Worm (Caenorhabditis elegans) whole organism, mixed stage, embryonic: Measurements from ENCODE around the gene srz-14.

Experiments
- bed-3 ChIP-seq: fragments of 200-800 bp; sonication (Bioruptor generic); optimal IDR thresholded peaks from 3 replicates; lab custom pipeline; 2018; ENCODE audit warnings: mild to moderate bottlenecking, missing genetic modification characterization, moderate library complexity, missing compliant biosample characterization
- blmp-1 ChIP-seq: fragments of 150-350 bp; optimal IDR thresholded peaks from 2 replicates; lab custom pipeline; 2014; ENCODE audit warnings: missing biosample characterization, missing genetic modification characterization
- ceh-39 ChIP-seq: fragments of 150-350 bp; optimal IDR thresholded peaks from 2 replicates; lab custom pipeline; 2014; ENCODE audit warnings: missing biosample characterization, missing genetic modification characterization
- ceh-43 ChIP-seq: fragments of 200-800 bp; sonication (Bioruptor generic); optimal IDR thresholded peaks from 2 replicates; lab custom pipeline; 2018; ENCODE audit warnings: mild to moderate bottlenecking, missing genetic modification characterization, moderate library complexity, missing compliant biosample characterization
- ceh-83 ChIP-seq: fragments of 200-800 bp; sonication (Bioruptor generic); optimal IDR thresholded peaks from 2 replicates; lab custom pipeline; 2018; ENCODE audit warnings: mild to moderate bottlenecking, missing genetic modification characterization, missing compliant biosample characterization
- ces-1 ChIP-seq: fragments of 150-350 bp; optimal IDR thresholded peaks from 2 replicates; lab custom pipeline; 2014; ENCODE audit warnings: missing biosample characterization, missing genetic modification reagents, missing genetic modification characterization
- cnd-1 ChIP-seq: fragments of 200-800 bp; sonication (Bioruptor generic); optimal IDR thresholded peaks from 2 replicates; lab custom pipeline; 2018; ENCODE audit warnings: mild to moderate bottlenecking, missing genetic modification characterization, missing compliant biosample characterization
- drap-1 ChIP-seq: fragments of 200-800 bp; sonication (Bioruptor generic); optimal IDR thresholded peaks from 3 replicates; lab custom pipeline; 2018; ENCODE audit warnings: mild to moderate bottlenecking, missing genetic modification characterization, missing compliant biosample characterization
- elt-1 ChIP-seq: sonication (generic microtip); optimal IDR thresholded peaks from 2 replicates; lab custom pipeline; 2017; ENCODE audit warnings: missing genetic modification characterization, mild to moderate bottlenecking, missing compliant biosample characterization, antibody characterized with exemption, moderate library complexity, borderline replicate concordance; ENCODE audit not compliant: insufficient read depth
- elt-3 ChIP-seq: fragments of 150-350 bp; optimal IDR thresholded peaks from 2 replicates; lab custom pipeline; 2014; ENCODE audit warnings: missing biosample characterization, missing genetic modification characterization
- flh-1 ChIP-seq: fragments of 200-800 bp; sonication (Bioruptor generic); optimal IDR thresholded peaks from 2 replicates; lab custom pipeline; 2018; ENCODE audit warnings: mild to moderate bottlenecking, missing genetic modification characterization, moderate library complexity, missing compliant biosample characterization
- ham-2 ChIP-seq: fragments of 200-800 bp; sonication (Bioruptor generic); optimal IDR thresholded peaks from 2 replicates; lab custom pipeline; 2018; ENCODE audit warnings: mild to moderate bottlenecking, missing genetic modification characterization, missing compliant biosample characterization
- hlh-1 ChIP-seq: fragments of 150-350 bp; optimal IDR thresholded peaks from 2 replicates; lab custom pipeline; 2014; ENCODE audit warnings: missing biosample characterization, missing genetic modification reagents, missing genetic modification characterization
- lin-13 ChIP-seq: fragments of 150-350 bp; optimal IDR thresholded peaks from 2 replicates; lab custom pipeline; 2014; ENCODE audit warnings: missing biosample characterization, missing genetic modification characterization
- lin-32 ChIP-seq: fragments of 200-800 bp; sonication (Bioruptor generic); optimal IDR thresholded peaks from 2 replicates; lab custom pipeline; 2018; ENCODE audit warnings: mild to moderate bottlenecking, missing genetic modification characterization, missing compliant biosample characterization
- lsy-2 ChIP-seq: fragments of 150-350 bp; optimal IDR thresholded peaks from 2 replicates; lab custom pipeline; 2014; ENCODE audit warnings: missing biosample characterization, missing genetic modification characterization
- mep-1 ChIP-seq: fragments of 150-350 bp; optimal IDR thresholded peaks from 2 replicates; lab custom pipeline; 2017; ENCODE audit warnings: missing biosample characterization, missing genetic modification reagents, missing genetic modification characterization, inconsistent platforms
- mls-2 ChIP-seq: sonication (generic microtip); optimal IDR thresholded peaks from 2 replicates; lab custom pipeline; 2016; ENCODE audit warnings: mild to moderate bottlenecking, missing genetic modification characterization, moderate library complexity, missing compliant biosample characterization
- nhr-12 ChIP-seq: fragments of 150-350 bp; optimal IDR thresholded peaks from 2 replicates; lab custom pipeline; 2014; ENCODE audit warnings: missing biosample characterization, missing genetic modification characterization
- nhr-2 ChIP-seq: fragments of 150-350 bp; optimal IDR thresholded peaks from 2 replicates; lab custom pipeline; 2014; ENCODE audit warnings: missing biosample characterization, missing genetic modification characterization
- nhr-237 ChIP-seq: fragments of 150-350 bp; optimal IDR thresholded peaks from 2 replicates; lab custom pipeline; 2014; ENCODE audit warnings: missing biosample characterization, missing genetic modification characterization
- nhr-28 ChIP-seq: fragments of 150-350 bp; optimal IDR thresholded peaks from 2 replicates; lab custom pipeline; 2014; ENCODE audit warnings: missing biosample characterization, missing genetic modification characterization
- nhr-76 ChIP-seq: sonication (generic microtip); optimal IDR thresholded peaks from 2 replicates; lab custom pipeline; 2017; ENCODE audit warnings: missing biosample characterization, missing genetic modification characterization
- sem-2 ChIP-seq: fragments of 200-800 bp; sonication (Bioruptor generic); optimal IDR thresholded peaks from 2 replicates; lab custom pipeline; 2018; ENCODE audit warnings: mild to moderate bottlenecking, missing genetic modification characterization, missing compliant biosample characterization
- snpc-4 ChIP-seq: fragments of 150-350 bp; optimal IDR thresholded peaks from 2 replicates; lab custom pipeline; 2014; ENCODE audit warnings: missing biosample characterization, missing genetic modification characterization
- sptf-1 ChIP-seq: sonication (generic microtip); optimal IDR thresholded peaks from 2 replicates; lab custom pipeline; 2017; ENCODE audit warnings: mild to moderate bottlenecking, missing genetic modification characterization, moderate library complexity, missing compliant biosample characterization
- tbx-8 ChIP-seq: fragments of 200-800 bp; sonication (Bioruptor generic); optimal IDR thresholded peaks from 2 replicates; lab custom pipeline; 2018; ENCODE audit warnings: mild to moderate bottlenecking, missing genetic modification characterization, moderate library complexity, missing compliant biosample characterization
- unc-120 ChIP-seq: sonication (generic microtip); optimal IDR thresholded peaks from 2 replicates; lab custom pipeline; 2017; ENCODE audit warnings: missing genetic modification characterization, missing compliant biosample characterization; ENCODE audit not compliant: poor library complexity, severe bottlenecking
- unc-39 ChIP-seq: fragments of 150-350 bp; optimal IDR thresholded peaks from 2 replicates; lab custom pipeline; 2014; ENCODE audit warnings: missing biosample characterization, missing genetic modification characterization
- zip-8 ChIP-seq: fragments of 150-350 bp; optimal IDR thresholded peaks from 2 replicates; lab custom pipeline; 2014; ENCODE audit warnings: missing biosample characterization, missing genetic modification characterization
- ztf-11 ChIP-seq: fragments of 150-350 bp; optimal IDR thresholded peaks from 2 replicates; lab custom pipeline; 2014; ENCODE audit warnings: missing biosample characterization, missing genetic modification characterization

The srz-14 gene

DNA sequence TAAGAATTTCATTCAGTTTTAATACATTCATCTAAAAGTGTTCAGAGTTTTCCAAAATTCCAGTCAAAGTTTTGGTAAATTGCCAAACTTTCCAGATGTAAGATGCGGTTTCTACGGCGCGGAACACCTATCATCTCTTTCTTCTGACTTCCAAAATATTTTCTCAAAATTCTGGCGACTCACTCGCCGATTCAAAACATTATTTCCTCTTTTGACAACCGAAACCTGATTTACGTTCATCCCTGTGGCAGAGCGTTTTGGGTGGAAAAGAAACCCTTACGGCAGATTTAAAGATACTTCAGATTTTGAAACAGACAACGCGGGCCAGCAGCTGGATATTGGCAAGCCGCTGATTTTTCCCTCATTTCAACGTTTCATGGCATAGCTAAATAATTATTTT lies 14.6 kb downstream of the srz-14 start, which contains the start of gene F11A5.5:
Gene F11A5.5, plus strand, starts transcription at position 301 of the 400 bp plus-strand sequence.
- TF ChIP-seq unc-120 (tag; lab: Kevin White, UChicago) (no peak), mep-1 (no peak), ham-2 (no peak), snpc-4 (no peak)

DNA sequence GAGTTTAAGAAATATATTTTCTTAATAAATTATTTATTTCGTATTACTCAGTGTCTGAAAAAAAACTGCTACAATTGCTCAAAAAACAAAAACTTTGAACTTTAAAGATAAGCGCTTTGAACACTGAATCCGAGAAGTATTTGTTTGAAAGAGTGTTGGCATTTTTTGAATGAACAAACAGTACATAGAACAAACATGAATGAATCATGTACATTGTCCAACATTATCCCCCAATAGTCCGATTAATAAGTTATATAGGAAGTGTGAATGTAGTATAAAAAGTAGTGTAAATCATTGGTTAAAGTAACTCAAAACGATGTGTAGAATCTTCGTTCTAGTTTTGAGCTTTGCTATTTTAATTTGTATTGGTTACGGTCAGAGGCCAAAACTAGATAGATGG lies 18.3 kb downstream of the srz-14 start, which contains the start of gene F11A5.17:
Gene F11A5.17, plus strand, starts transcription at position 301 of the 400 bp plus-strand sequence.
- TF ChIP-seq cnd-1 (tag; lab: Kevin White, UChicago) (no peak), unc-39 (tag; lab: Kevin White, UChicago) (no peak), nhr-76 (no peak), ztf-11 (tag; lab: Kevin White, UChicago) (no peak), nhr-12 (tag; lab: Kevin White, UChicago) (no peak), hlh-1 (tag; lab: Kevin White, UChicago) (no peak), unc-120 (tag; lab: Kevin White, UChicago) (no peak), elt-3 (tag; lab: Kevin White, UChicago) (no peak), snpc-4 (no peak)
- TF ChIP-seq, all 35 proteins: peak for 0

DNA sequence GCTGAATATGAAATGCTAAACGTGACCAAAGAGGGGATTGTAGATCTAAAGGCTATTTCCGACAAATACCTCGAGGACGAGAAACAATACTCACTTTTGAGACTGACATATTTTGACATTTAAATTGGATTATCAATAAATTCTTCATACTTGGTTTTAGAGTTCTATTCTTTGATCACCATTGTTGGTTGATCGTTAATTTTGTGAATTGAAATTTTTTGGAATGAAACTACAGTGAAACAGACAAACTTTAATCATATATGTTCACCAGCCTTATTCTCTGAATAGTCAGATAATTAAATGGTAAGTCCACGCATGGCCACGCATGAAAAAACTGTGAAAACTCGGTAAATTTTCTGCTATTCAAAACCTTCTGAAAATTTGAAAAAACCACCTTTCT lies 19.2 kb downstream of the srz-14 start, which contains the start of gene F11A5.18:
Gene F11A5.18, plus strand, starts transcription at position 301 of the 400 bp plus-strand sequence.
- TF ChIP-seq mls-2 (no peak), elt-3 (tag; lab: Kevin White, UChicago) (no peak), nhr-2 (tag; lab: Kevin White, UChicago) (no peak), tbx-8 (GFP tag; lab: Kevin White, UChicago) (no peak), sem-2 (no peak), lin-13 (tag; lab: Kevin White, UChicago) (no peak), drap-1 (GFP tag; lab: Kevin White, UChicago) (no peak), unc-39 (tag; lab: Kevin White, UChicago) (no peak), bed-3 (GFP tag; lab: Kevin White, UChicago) (no peak), lin-32 (GFP tag; lab: Kevin White, UChicago) (no peak), sptf-1 (tag; lab: Kevin White, UChicago) (no peak), cnd-1 (tag; lab: Kevin White, UChicago) (no peak), blmp-1 (tag; lab: Kevin White, UChicago) (no peak), ceh-43 (GFP tag; lab: Kevin White, UChicago) (no peak), elt-1 (tag; lab: Kevin White, UChicago) (no peak), nhr-237 (tag; lab: Kevin White, UChicago) (no peak), flh-1 (GFP tag; lab: Kevin White, UChicago) (no peak)

DNA sequence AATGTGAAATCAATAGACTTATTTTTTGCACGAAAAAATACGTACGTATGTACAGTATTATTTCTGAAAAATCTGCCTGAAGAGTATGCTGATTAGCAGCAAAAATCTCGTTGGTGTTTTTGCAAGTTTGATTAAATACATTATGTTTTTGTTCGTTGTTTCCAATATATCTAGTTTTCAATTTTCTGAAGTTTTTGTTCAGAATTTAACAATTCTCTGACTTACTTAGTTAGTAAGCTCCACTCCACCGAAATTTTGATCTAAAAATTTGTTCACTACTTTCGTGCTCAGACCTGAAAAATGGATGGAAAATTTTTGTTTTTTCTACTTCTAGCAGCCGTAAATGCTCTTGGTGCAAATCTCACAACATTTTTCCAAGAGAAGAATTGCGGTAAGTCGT lies 21.4 kb downstream of the srz-14 start, which contains the start of gene irld-26:
Gene irld-26, plus strand, starts transcription at position 301 of the 400 bp plus-strand sequence.
- TF ChIP-seq mls-2, result no peak
- no peak for TF ChIP-seq zip-8
- no peak for TF ChIP-seq drap-1 (GFP tag; lab: Kevin White, UChicago)
- TF ChIP-seq lin-13 (tag; lab: Kevin White, UChicago), result no peak
- TF ChIP-seq ces-1, result no peak
- no peak for TF ChIP-seq ceh-43 (GFP tag; lab: Kevin White, UChicago)
- TF ChIP-seq ztf-11 (tag; lab: Kevin White, UChicago), result no peak
- TF ChIP-seq bed-3 (GFP tag; lab: Kevin White, UChicago), result no peak
- TF ChIP-seq sem-2, result no peak
- no peak for TF ChIP-seq ceh-39 (tag; lab: Kevin White, UChicago)
- TF ChIP-seq unc-39 (tag; lab: Kevin White, UChicago), result no peak
- no peak for TF ChIP-seq blmp-1 (tag; lab: Kevin White, UChicago)
- no peak for TF ChIP-seq nhr-2 (tag; lab: Kevin White, UChicago)
- no peak for TF ChIP-seq ceh-83 (GFP tag; lab: Kevin White, UChicago)
- no peak for TF ChIP-seq nhr-28 (tag; lab: Kevin White, UChicago)
- TF ChIP-seq mep-1, result no peak
- no peak for TF ChIP-seq snpc-4
- no peak for TF ChIP-seq lsy-2 (tag; lab: Kevin White, UChicago)
- TF ChIP-seq ham-2, result no peak

DNA sequence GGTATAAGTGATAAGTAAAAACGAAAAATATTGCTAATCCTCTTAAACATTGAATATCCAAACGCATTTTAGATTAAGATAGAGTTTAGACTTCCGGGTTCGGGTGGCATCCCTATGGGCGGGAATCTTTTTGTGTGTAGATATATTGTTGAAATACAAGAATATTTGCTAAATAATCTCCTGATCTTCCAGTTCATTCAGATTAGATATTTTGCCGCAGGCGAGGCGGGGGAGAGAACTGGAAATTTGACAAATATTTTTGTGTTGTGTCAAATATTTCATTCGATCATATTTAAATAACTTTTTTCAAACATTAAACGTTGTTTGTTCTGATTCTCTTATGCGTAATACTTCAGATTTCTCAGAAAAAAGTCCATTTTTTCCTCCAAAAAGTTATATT lies 26.4 kb downstream of the srz-14 start, which contains the start of gene oac-15:
Gene oac-15, minus strand, starts transcription at position 101 of the 400 bp plus-strand sequence.
- TF ChIP-seq unc-39 (tag; lab: Kevin White, UChicago) (no peak), flh-1 (GFP tag; lab: Kevin White, UChicago) (no peak)
